Fruit fly (Drosophila melanogaster) whole organism, embryonic: ENCODE results near the gene Naa80.

ENCODE experiments used
- Ada2b ChIP-seq: fragments of 200-800 bp; sonication (Bioruptor generic); IDR thresholded peaks from 2 replicates; pipeline ENCODE4 v1.3.6; 2022; ENCODE audit warnings: missing biosample characterization, missing genetic modification characterization
- CG10543 ChIP-seq: fragments of 200-800 bp; sonication (Bioruptor generic); optimal IDR thresholded peaks from 3 replicates; lab custom pipeline; 2017; ENCODE audit warnings: missing biosample characterization, mild to moderate bottlenecking, missing genetic modification characterization, moderate library complexity
- CG11093 ChIP-seq: fragments of 200-800 bp; sonication (Bioruptor generic); IDR thresholded peaks from 3 replicates; pipeline ENCODE4 v1.3.6; 2022; ENCODE audit warnings: missing biosample characterization, missing genetic modification characterization
- CG11695 ChIP-seq: fragments of 200-800 bp; sonication (Bioruptor generic); IDR thresholded peaks from 3 replicates; pipeline ENCODE4 v1.3.6; 2022; ENCODE audit warnings: missing biosample characterization, missing genetic modification characterization
- CG12219 ChIP-seq: fragments of 200-800 bp; sonication (Bioruptor generic); optimal IDR thresholded peaks from 3 replicates; lab custom pipeline; 2018; ENCODE audit warnings: missing biosample characterization, mild to moderate bottlenecking, missing genetic modification characterization
- CG1233 ChIP-seq: fragments of 200-800 bp; sonication (Bioruptor generic); optimal IDR thresholded peaks from 4 replicates; lab custom pipeline; 2018; ENCODE audit warnings: missing biosample characterization, mild to moderate bottlenecking, missing genetic modification characterization
- CG12769 ChIP-seq: fragments of 200-800 bp; sonication (Bioruptor generic); optimal IDR thresholded peaks from 2 replicates; lab custom pipeline; 2019; ENCODE audit warnings: missing biosample characterization, mild to moderate bottlenecking, missing genetic modification characterization, moderate library complexity
- CG13287 ChIP-seq: fragments of 200-800 bp; sonication (Bioruptor generic); IDR thresholded peaks from 2 replicates; pipeline ENCODE4 v1.3.6; 2022; ENCODE audit warnings: missing biosample characterization, missing genetic modification characterization; ENCODE audit not compliant: partially characterized antibody
- CG13624 ChIP-seq: fragments of 200-800 bp; sonication (Bioruptor generic); optimal IDR thresholded peaks from 2 replicates; lab custom pipeline; 2016; ENCODE audit warnings: missing biosample characterization, missing genetic modification characterization
- CG14860 ChIP-seq: fragments of 200-800 bp; sonication (Bioruptor generic); IDR thresholded peaks from 3 replicates; pipeline ENCODE4 v1.3.6; 2022; ENCODE audit warnings: missing biosample characterization, missing genetic modification characterization; ENCODE audit not compliant: partially characterized antibody
- CG16863 ChIP-seq: fragments of 200-800 bp; sonication (Bioruptor generic); optimal IDR thresholded peaks from 3 replicates; lab custom pipeline; 2016; ENCODE audit warnings: missing biosample characterization, missing genetic modification characterization
- CG18011 ChIP-seq: fragments of 200-800 bp; sonication (Bioruptor generic); optimal IDR thresholded peaks from 2 replicates; lab custom pipeline; 2017; ENCODE audit warnings: missing biosample characterization, missing genetic modification characterization, mild to moderate bottlenecking, moderate library complexity, missing genotype
- CG2120 ChIP-seq: fragments of 200-800 bp; sonication (Bioruptor generic); optimal IDR thresholded peaks from 3 replicates; lab custom pipeline; 2016; ENCODE audit warnings: missing biosample characterization, missing genetic modification characterization
- CG2129 ChIP-seq: fragments of 200-800 bp; sonication (Bioruptor generic); IDR thresholded peaks from 2 replicates; pipeline ENCODE4 v1.3.6; 2022; ENCODE audit warnings: missing biosample characterization, missing genetic modification characterization; ENCODE audit not compliant: partially characterized antibody
- CG32532 ChIP-seq: fragments of 200-800 bp; sonication (Bioruptor generic); IDR thresholded peaks from 2 replicates; pipeline ENCODE4 v1.3.6; 2022; ENCODE audit warnings: missing biosample characterization, missing genetic modification characterization
- CG34224 ChIP-seq: fragments of 200-800 bp; sonication (Bioruptor generic); IDR thresholded peaks from 3 replicates; pipeline ENCODE4 v1.3.6; 2022; ENCODE audit warnings: missing biosample characterization, missing genetic modification characterization; ENCODE audit not compliant: partially characterized antibody
- CG7372 ChIP-seq: fragments of 200-800 bp; sonication (Bioruptor generic); IDR thresholded peaks from 2 replicates; pipeline ENCODE4 v1.3.6; 2022; ENCODE audit warnings: missing biosample characterization, missing genetic modification characterization
- CG7786 ChIP-seq: fragments of 200-800 bp; sonication (Bioruptor generic); optimal IDR thresholded peaks from 2 replicates; lab custom pipeline; 2016; ENCODE audit warnings: missing biosample characterization, missing genetic modification characterization
- CG7963 ChIP-seq: fragments of 200-800 bp; sonication (Bioruptor generic); IDR thresholded peaks from 3 replicates; pipeline ENCODE4 v1.3.6; 2022; ENCODE audit warnings: missing biosample characterization, missing genetic modification characterization; ENCODE audit not compliant: partially characterized antibody
- CG8478 ChIP-seq: fragments of >200 bp; optimal IDR thresholded peaks from 2 replicates; lab custom pipeline; 2018
- CG8924 ChIP-seq: fragments of 200-800 bp; optimal IDR thresholded peaks from 3 replicates; lab custom pipeline; 2019; ENCODE audit warnings: missing biosample characterization, mild to moderate bottlenecking, missing genetic modification characterization, moderate library complexity
- CG9215 ChIP-seq: fragments of 200-800 bp; sonication (Bioruptor generic); IDR thresholded peaks from 2 replicates; pipeline ENCODE4 v1.3.6; 2022; ENCODE audit warnings: missing biosample characterization, missing genetic modification characterization
- D19B ChIP-seq: fragments of 200-800 bp; sonication (Bioruptor generic); optimal IDR thresholded peaks from 2 replicates; lab custom pipeline; 2017; ENCODE audit warnings: missing biosample characterization, mild to moderate bottlenecking, missing genetic modification characterization
- Dref ChIP-seq: fragments of 200-800 bp; sonication (Bioruptor generic); IDR thresholded peaks from 2 replicates; pipeline ENCODE4 v1.3.6; 2022; ENCODE audit warnings: missing biosample characterization, missing genetic modification characterization
- HmgZ ChIP-seq: fragments of 200-800 bp; sonication (Bioruptor generic); optimal IDR thresholded peaks from 2 replicates; lab custom pipeline; 2018; ENCODE audit warnings: missing biosample characterization, mild to moderate bottlenecking, missing genetic modification characterization
- Hsf ChIP-seq: fragments of 200-800 bp; sonication (Bioruptor generic); optimal IDR thresholded peaks from 3 replicates; lab custom pipeline; 2016; ENCODE audit warnings: missing biosample characterization, missing genetic modification characterization
- Med ChIP-seq: fragments of 200-800 bp; sonication (Bioruptor generic); peaks from one replicate; lab custom pipeline; 2016; ENCODE audit warnings: missing biosample characterization, missing genetic modification characterization, mild to moderate bottlenecking, inconsistent platforms, moderate library complexity
- Pdp1 ChIP-seq, 2 experiments: fragments of 200-800 bp; sonication (Bioruptor generic); optimal IDR thresholded peaks; 3 replicates each; lab custom pipeline; 2016; ENCODE audit warnings: missing biosample characterization in 2 of 2, missing genetic modification characterization in 2 of 2, mild to moderate bottlenecking in 1 of 2, moderate library complexity in 1 of 2
- Rfx ChIP-seq: fragments of 200-800 bp; sonication (Bioruptor generic); IDR thresholded peaks from 2 replicates; pipeline ENCODE4 v1.3.6; 2022; ENCODE audit warnings: missing biosample characterization, missing genetic modification characterization
- Trl ChIP-seq, 3 experiments: fragments of >200 bp in 2 of 3; fragments of 200-800 bp in 1 of 3; sonication (Bioruptor generic) in 1 of 3; optimal IDR thresholded peaks; 2 replicates in 1 of 3; 3 replicates in 2 of 3; lab custom pipeline; 2016 to 2017; ENCODE audit warnings: missing biosample characterization in 1 of 3, missing genetic modification characterization in 1 of 3
- chinmo ChIP-seq: fragments of 200-800 bp; sonication (Bioruptor generic); IDR thresholded peaks from 4 replicates; pipeline ENCODE4 v1.3.6; 2022; ENCODE audit warnings: missing biosample characterization, missing genetic modification characterization; ENCODE audit not compliant: partially characterized antibody
- ci ChIP-seq: fragments of 200-800 bp; sonication (Bioruptor generic); IDR thresholded peaks from 3 replicates; pipeline ENCODE4 v1.3.6; 2022; ENCODE audit warnings: missing biosample characterization, missing genetic modification characterization
- crc ChIP-seq: fragments of 200-800 bp; sonication (Bioruptor generic); optimal IDR thresholded peaks from 2 replicates; lab custom pipeline; 2016; ENCODE audit warnings: missing biosample characterization, missing genetic modification characterization
- ftz-f1 ChIP-seq: fragments of 200-800 bp; sonication (Bioruptor generic); optimal IDR thresholded peaks from 2 replicates; lab custom pipeline; 2016; ENCODE audit warnings: missing biosample characterization, missing genetic modification characterization
- gce ChIP-seq: fragments of 200-800 bp; sonication (Bioruptor generic); IDR thresholded peaks from 3 replicates; pipeline ENCODE4 v1.3.6; 2022; ENCODE audit warnings: missing biosample characterization, missing genetic modification characterization
- gsb ChIP-seq: fragments of 200-800 bp; sonication (Bioruptor generic); IDR thresholded peaks from 2 replicates; pipeline ENCODE4 v1.3.6; 2022; ENCODE audit warnings: missing biosample characterization, missing genetic modification characterization
- gt ChIP-seq: fragments of 200-800 bp; sonication (Bioruptor generic); IDR thresholded peaks from 2 replicates; pipeline ENCODE4 v1.3.6; 2022; ENCODE audit warnings: missing biosample characterization, missing genetic modification characterization
- her ChIP-seq: fragments of 200-800 bp; sonication (Bioruptor generic); optimal IDR thresholded peaks from 2 replicates; lab custom pipeline; 2016; ENCODE audit warnings: missing biosample characterization, missing genetic modification characterization
- insv ChIP-seq, 2 experiments: fragments of 200-800 bp; sonication (Bioruptor generic); optimal IDR thresholded peaks; 3 replicates each; lab custom pipeline; 2016 to 2018; ENCODE audit warnings: missing biosample characterization in 2 of 2, missing genetic modification characterization in 2 of 2
- lab ChIP-seq: fragments of 200-800 bp; sonication (Bioruptor generic); optimal IDR thresholded peaks from 3 replicates; lab custom pipeline; 2017; ENCODE audit warnings: missing biosample characterization, missing genetic modification characterization, mild to moderate bottlenecking, moderate library complexity, missing genetic modification reagents
- mam ChIP-seq: fragments of 200-800 bp; sonication (Bioruptor generic); optimal IDR thresholded peaks from 3 replicates; lab custom pipeline; 2016; ENCODE audit warnings: missing biosample characterization, missing genetic modification characterization
- nau ChIP-seq: fragments of 200-800 bp; sonication (Bioruptor generic); optimal IDR thresholded peaks from 3 replicates; lab custom pipeline; 2017; ENCODE audit warnings: missing biosample characterization, mild to moderate bottlenecking, missing genetic modification characterization, missing genetic modification reagents
- rib ChIP-seq: fragments of 200-800 bp; sonication (Bioruptor generic); IDR thresholded peaks from 2 replicates; pipeline ENCODE4 v1.3.6; 2022; ENCODE audit warnings: missing biosample characterization, missing genetic modification characterization
- sc ChIP-seq, 3 experiments: fragments of >200 bp in 2 of 3; fragments of 200-800 bp in 1 of 3; sonication (Bioruptor generic) in 1 of 3; optimal IDR thresholded peaks; 2 replicates in 2 of 3; 3 replicates in 1 of 3; lab custom pipeline; 2017; ENCODE audit warnings: mild to moderate bottlenecking in 1 of 3, missing biosample characterization in 1 of 3, missing genetic modification characterization in 1 of 3, missing genetic modification reagents in 1 of 3
- sd ChIP-seq: fragments of 200-800 bp; sonication (Bioruptor generic); optimal IDR thresholded peaks from 3 replicates; lab custom pipeline; 2018; ENCODE audit warnings: missing biosample characterization, mild to moderate bottlenecking, missing genetic modification characterization, moderate library complexity
- seq ChIP-seq: fragments of 200-800 bp; sonication (Bioruptor generic); IDR thresholded peaks from 2 replicates; pipeline ENCODE4 v1.3.6; 2022; ENCODE audit warnings: missing biosample characterization, missing genetic modification characterization
- sisA ChIP-seq: fragments of 200-800 bp; sonication (Bioruptor generic); IDR thresholded peaks from 2 replicates; pipeline ENCODE4 v1.3.6; 2022; ENCODE audit warnings: missing biosample characterization, missing genetic modification characterization

Gene Naa80

DNA sequence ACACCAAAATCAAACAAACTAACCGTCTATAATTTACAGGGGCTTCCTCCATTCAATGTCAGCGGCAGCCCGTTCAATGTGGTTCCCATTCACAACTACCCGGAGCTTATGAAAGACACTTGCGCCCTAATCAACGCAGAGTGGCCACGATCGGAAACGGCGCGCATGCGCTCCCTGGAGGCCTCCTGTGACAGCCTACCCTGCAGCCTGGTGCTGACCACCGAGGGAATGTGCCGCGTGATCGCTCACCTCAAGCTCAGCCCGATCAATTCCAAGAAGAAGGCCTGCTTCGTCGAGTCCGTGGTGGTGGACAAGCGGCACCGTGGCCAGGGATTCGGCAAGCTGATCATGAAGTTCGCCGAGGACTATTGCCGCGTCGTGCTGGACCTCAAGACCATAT lies 1.2 kb downstream of the Naa80 start, which contains the start of gene MED6:
Gene MED6, minus strand, starts transcription at position 101 of the 400 bp plus-strand sequence.
- 0 out of 2 replicates have a peak, but pooled peaks have one; percentile 26 for TF ChIP-seq gsb (GFP tag; lab: Robert Waterston, UW)
- TF ChIP-seq CG12219 (GFP tag; lab: Kevin White, UChicago), result no peak
- TF ChIP-seq her (GFP tag; lab: Kevin White, UChicago), result no peak
- TF ChIP-seq mam (GFP tag; lab: Kevin White, UChicago), result no peak
- TF ChIP-seq Dref (GFP tag; lab: Robert Waterston, UW), result 0 out of 2 replicates have a peak, but pooled peaks have one; percentile 27
- TF ChIP-seq ci (GFP tag; lab: Robert Waterston, UW), result 0 out of 3 replicates have a peak, but pooled peaks have one; percentile 7
- peak; percentile 77 for TF ChIP-seq Med

DNA sequence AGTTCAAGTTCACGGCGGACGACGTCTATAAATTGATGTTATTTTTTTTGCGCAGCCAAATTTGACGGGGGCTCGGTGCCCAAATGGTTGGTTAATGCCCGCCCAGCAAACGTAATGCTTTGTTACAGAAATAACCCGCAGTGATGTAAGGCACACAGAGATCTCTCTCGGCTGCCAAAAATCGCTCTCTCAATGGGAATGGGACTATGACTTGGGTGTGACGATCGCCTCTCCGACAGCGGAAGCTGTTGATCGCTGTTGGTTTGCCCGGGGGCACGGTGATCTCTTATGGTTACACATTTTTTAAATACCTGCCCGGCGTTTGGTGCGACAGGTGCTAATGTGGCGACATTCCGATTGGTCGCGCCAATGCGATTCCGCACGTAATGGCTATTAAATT lies 2.5 kb downstream of the Naa80 start:
- no peak for TF ChIP-seq CG2129 (GFP tag; lab: Robert Waterston, UW)
- no peak for TF ChIP-seq CG14860 (GFP tag; lab: Robert Waterston, UW)
- TF ChIP-seq CG13287 (GFP tag; lab: Robert Waterston, UW), result no peak
- TF ChIP-seq CG7963 (GFP tag; lab: Robert Waterston, UW), result no peak
- TF ChIP-seq rib (GFP tag; lab: Robert Waterston, UW), result 0 out of 2 replicates have a peak, but pooled peaks have one; percentile 33
- peak; percentile 80 for TF ChIP-seq CG12769 (tag; lab: Kevin White, UChicago)
- TF ChIP-seq D19B, result no peak
- no peak for TF ChIP-seq CG7372 (GFP tag; lab: Robert Waterston, UW)
- TF ChIP-seq CG11093 (GFP tag; lab: Robert Waterston, UW), result no peak
- TF ChIP-seq gce (GFP tag; lab: Robert Waterston, UW), result no peak
- no peak for TF ChIP-seq CG2120 (GFP tag; lab: Kevin White, UChicago)
- TF ChIP-seq gt, result no peak
- TF ChIP-seq Hsf (GFP tag; lab: Kevin White, UChicago), result no peak
- no peak for TF ChIP-seq sc (optimal IDR thresholded peaks at IDR 0.05; lab: Kevin White, UChicago)
- no peak for TF ChIP-seq sc (GFP tag; optimal IDR thresholded peaks at IDR 0.05; lab: Kevin White, UChicago)
- TF ChIP-seq CG9215 (GFP tag; lab: Robert Waterston, UW), result no peak
- TF ChIP-seq chinmo (GFP tag; lab: Robert Waterston, UW), result peak; percentile 86; the same call in 3 of the 4 replicates
- peak; percentile 72 for TF ChIP-seq CG10543 (GFP tag; lab: Kevin White, UChicago)
- no peak for TF ChIP-seq CG8478 (lab: Kevin White, UChicago)
- TF ChIP-seq crc, result no peak
- TF ChIP-seq Pdp1 (GFP tag; optimal IDR thresholded peaks at IDR 0.05; lab: Kevin White, UChicago), result peak in 1 of 2 experiments; percentile 97
- TF ChIP-seq Ada2b (GFP tag; lab: Robert Waterston, UW), result no peak
- TF ChIP-seq Med, result peak; percentile 51
- TF ChIP-seq Rfx (GFP tag; lab: Robert Waterston, UW), result peak; percentile 27; the same call in 1 of the 2 replicates
- TF ChIP-seq CG1233 (GFP tag; lab: Kevin White, UChicago), result no peak
- 0 out of 2 replicates have a peak, but pooled peaks have one; percentile 24 for TF ChIP-seq CG32532 (GFP tag; lab: Robert Waterston, UW)
- peak; percentile 37 for TF ChIP-seq ftz-f1
- peak; percentile 98 for TF ChIP-seq sd
- peak; percentile 7 for TF ChIP-seq lab
- no peak for TF ChIP-seq sisA
- TF ChIP-seq CG18011, result no peak
- no peak for TF ChIP-seq HmgZ
- TF ChIP-seq CG16863 (GFP tag; lab: Kevin White, UChicago), result no peak
- TF ChIP-seq insv (GFP tag; optimal IDR thresholded peaks at IDR 0.05; lab: Kevin White, UChicago), result no peak
- no peak for TF ChIP-seq CG8924 (tag; lab: Kevin White, UChicago)
- no peak for TF ChIP-seq seq (GFP tag; lab: Robert Waterston, UW)
- no peak for TF ChIP-seq CG7786 (GFP tag; lab: Kevin White, UChicago)
- TF ChIP-seq nau (GFP tag; lab: Kevin White, UChicago), result peak; percentile 30
- TF ChIP-seq CG11695, result no peak
- peak in 1 of 2 experiments; percentile 56 for TF ChIP-seq Trl (optimal IDR thresholded peaks at IDR 0.05; lab: Kevin White, UChicago)
- no peak for TF ChIP-seq Trl (GFP tag; optimal IDR thresholded peaks at IDR 0.05; lab: Kevin White, UChicago)
- TF ChIP-seq CG13624 (GFP tag; lab: Kevin White, UChicago), result peak; percentile 30
- TF ChIP-seq CG34224 (GFP tag; lab: Robert Waterston, UW), result 0 out of 3 replicates have a peak, but pooled peaks have one; percentile 26
